Fruit fly (Drosophila melanogaster): Measurements from ENCODE around the gene CG13005.

The CG13005 gene

DNA sequence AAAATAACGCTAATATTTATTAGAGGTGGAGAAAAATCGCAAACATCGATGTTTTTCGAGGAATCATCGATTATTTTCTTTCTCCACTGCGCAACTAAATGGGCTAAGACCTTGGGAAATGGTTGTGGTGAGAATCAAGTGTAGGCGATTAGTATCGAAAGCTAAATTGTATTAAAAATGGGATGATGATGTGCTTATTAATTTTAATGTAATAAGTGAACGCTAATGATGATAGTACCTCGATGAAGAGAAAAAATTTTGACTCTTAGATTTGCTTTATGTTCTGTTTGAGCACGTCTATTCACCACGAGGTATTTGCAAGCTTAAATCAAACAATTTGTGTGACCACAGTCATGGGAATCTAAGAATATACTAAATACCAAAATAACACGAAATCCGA, at the start of gene CG13005, which contains the start of gene Rai1:
TSS of gene CG13005 (plus strand) at position 352 of the 400 bp plus-strand sequence.
TSS of gene Rai1 (minus strand) at position 46 of the 400 bp plus-strand sequence.
- peak; percentile 46 for TF ChIP-seq CG17801 (GFP tag; optimal IDR thresholded peaks at IDR 0.05; ENCODE audit: partially characterized antibody)

DNA sequence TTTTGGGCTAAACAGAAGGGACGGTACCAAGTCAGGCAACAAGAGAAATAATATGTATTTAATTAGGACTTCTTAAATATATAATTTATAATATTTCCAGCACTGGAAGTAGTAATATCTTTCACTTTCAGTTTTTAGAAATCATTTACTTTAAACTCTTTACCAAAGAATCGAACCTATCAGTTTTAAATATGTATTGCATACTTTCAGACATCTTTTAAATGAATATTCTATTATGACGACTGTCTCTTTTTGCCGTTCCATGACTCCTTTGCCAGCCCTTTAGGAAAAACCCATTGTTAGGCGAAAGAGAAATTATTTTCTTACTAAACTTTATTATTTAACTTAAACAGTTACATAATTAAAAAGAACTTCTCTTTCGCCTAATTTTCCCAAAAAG, 45.8 kb upstream of the CG13005 start:
- no peak for TF ChIP-seq CG17801 (GFP tag; optimal IDR thresholded peaks at IDR 0.05; ENCODE audit: partially characterized antibody)

DNA sequence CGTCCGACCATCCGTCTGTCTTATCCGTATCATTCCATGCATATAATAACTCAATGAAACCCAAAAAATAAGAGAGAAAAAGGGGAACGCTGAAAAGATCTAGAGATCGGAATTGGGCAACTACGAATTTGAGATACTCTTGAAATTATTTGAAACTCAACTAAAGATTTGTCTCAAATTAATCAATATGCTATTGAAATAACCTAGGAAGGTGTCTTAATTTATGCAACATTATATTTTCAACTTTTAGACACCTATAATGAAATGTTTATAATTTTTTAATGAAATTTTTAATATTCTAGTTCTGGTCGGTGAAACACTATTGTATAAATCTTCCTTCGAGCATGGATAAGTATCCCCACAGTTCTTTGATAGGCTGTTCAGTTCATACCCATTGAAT, 42.9 kb upstream of the CG13005 start:
- no peak for TF ChIP-seq CG17801 (GFP tag; optimal IDR thresholded peaks at IDR 0.05; ENCODE audit: partially characterized antibody)

DNA sequence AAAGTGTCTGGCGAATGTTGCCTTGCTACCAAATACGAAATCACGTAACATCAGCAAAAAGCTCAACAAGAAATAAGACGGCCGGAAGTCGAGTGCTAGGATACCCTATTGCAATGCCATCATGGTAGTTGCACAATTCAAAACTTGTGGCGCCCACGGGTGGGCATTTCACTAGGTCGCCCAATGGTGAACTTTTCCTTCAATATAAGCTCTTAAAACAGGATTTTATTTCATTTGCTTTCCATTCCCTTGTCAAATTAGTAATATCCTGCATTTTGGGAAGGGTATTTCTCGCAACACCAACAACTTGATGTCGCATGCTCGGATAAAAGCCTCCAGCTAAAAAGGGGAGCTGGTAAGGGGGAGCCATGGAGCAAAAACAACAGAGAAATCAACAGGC, 41.9 kb upstream of the CG13005 start:
- no peak for TF ChIP-seq CG17801 (GFP tag; optimal IDR thresholded peaks at IDR 0.05; ENCODE audit: partially characterized antibody)

DNA sequence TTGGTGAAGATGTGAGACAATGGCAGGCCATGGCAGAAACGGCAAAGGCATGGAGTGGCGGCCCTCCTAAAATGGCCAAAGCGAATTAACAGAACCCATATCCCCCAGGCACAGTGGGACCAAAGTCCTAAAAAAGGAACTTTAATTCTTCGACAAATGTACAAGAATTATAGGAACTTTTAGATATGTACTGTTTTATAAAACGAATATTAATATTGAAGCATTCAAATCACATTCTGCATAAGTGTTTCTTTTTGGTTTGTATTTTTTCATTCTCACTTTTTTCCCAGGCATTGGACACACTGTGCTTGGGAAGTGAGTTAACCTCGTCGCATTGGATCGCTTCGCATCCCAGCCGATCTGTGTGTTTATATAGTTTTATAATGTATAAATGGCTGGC, 38.5 kb upstream of the CG13005 start:
- TF ChIP-seq CG17801 (GFP tag; optimal IDR thresholded peaks at IDR 0.05; ENCODE audit: partially characterized antibody): no peak

DNA sequence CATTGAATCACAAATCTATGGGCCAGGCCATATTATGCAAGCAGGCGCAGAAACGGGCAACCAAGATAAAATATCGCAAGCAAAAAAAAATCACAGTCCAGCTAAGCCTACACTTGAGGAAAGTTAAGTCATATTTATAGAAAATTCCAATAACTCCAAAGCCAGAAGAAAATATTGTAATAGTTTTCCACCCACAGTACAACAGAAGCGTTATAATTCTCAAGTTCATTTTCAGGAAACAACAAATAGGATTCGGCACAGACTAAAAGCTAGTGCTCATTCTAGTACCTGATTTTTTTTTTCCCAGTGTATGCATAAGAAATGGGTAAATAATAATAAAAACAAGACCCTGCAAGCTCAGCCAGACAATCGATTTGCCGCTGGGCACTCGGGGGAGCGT, 37.6 kb upstream of the CG13005 start:
- TF ChIP-seq CG17801 (GFP tag; optimal IDR thresholded peaks at IDR 0.05; ENCODE audit: partially characterized antibody): no peak

DNA sequence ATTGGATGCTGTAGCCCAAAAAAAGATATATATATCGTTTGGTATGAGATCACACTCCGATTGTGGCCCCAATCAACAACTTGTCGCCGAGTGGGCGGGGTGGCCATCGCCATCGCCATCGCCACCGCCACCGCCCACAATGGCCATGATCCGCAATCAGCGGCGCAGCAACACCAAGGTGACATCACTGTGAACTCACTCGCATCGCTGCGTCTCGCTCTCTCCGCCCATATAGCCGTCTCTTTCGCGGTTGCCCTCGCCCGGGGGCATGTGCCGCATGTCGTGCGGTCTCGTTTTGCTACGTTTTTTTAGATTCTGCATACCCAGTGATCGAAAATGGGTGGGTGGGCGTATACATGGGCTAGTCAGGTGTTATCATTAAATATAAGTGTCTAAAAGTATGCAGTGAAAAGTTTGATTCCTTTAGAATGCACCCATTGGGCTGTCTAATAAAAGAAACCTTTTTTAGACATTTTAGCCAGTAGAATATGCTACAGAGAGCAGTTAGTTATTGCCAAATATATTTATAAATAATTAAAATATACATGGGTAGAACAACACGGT, 36.5 kb upstream of the CG13005 start:
- no peak for TF ChIP-seq CG17801 (GFP tag; optimal IDR thresholded peaks at IDR 0.05; ENCODE audit: partially characterized antibody)

DNA sequence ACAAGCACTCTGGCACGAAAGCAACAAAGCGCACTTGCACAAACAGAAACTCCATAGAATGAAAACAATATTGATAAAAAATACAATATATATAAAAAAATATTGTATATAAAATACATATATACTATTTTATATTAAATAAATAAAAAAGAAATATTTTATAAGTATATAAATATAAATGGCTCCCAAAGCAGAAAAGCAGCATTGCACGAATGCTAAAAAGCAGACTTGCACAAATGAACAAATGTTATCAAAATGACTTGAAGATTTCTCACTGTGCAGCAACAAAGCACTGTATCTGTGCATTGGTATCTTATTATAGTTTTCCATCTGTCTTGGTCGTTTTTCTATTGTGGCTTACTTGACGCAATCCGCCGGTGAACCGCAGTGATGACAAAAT, 34.7 kb upstream of the CG13005 start:
- TF ChIP-seq CG17801 (GFP tag; optimal IDR thresholded peaks at IDR 0.05; ENCODE audit: partially characterized antibody): no peak

DNA sequence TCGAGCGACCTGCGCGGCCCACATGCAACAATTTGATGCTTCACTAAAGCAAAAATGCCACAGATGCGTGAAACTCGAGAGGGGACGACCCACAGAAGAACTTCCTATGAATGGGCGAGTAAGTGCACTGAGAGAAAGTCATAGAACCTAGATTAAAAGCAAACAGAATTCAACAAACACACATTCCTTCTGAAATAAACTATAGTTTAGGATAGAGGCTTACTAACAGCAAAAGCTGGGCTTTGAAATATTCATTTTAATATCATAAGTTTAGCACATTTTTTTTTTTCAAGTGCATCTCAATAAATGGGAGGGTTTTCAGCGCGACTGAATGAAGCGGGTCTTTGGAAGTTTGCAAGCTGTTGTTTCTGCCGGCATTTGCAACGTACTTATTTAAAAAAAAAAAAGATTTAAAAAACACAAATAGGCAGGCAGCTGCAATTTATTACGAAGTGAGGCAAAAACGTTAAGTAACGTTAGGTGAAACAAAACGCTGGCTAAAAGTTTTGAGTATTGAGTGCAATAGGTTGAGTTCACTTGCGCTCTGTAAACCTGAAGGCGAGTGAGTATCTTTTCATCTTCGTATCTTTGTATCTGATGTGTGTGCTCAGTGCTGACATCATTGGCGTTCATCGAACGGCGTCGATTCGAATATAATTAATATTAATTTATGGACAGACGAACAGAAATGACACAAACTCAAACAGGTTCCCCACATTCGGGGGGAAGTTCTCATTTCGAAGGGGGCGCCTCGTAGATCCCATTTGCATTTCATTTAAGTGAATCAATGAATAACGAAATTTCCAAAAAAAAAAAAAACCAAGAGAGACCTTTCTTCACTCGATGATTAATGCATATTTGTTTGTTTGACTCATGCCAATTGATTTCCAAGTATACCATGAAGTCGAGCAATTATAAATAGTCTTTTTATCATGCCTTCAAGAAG, 30.3 kb upstream of the CG13005 start:
- TF ChIP-seq CG17801 (GFP tag; optimal IDR thresholded peaks at IDR 0.05; ENCODE audit: partially characterized antibody): no peak

DNA sequence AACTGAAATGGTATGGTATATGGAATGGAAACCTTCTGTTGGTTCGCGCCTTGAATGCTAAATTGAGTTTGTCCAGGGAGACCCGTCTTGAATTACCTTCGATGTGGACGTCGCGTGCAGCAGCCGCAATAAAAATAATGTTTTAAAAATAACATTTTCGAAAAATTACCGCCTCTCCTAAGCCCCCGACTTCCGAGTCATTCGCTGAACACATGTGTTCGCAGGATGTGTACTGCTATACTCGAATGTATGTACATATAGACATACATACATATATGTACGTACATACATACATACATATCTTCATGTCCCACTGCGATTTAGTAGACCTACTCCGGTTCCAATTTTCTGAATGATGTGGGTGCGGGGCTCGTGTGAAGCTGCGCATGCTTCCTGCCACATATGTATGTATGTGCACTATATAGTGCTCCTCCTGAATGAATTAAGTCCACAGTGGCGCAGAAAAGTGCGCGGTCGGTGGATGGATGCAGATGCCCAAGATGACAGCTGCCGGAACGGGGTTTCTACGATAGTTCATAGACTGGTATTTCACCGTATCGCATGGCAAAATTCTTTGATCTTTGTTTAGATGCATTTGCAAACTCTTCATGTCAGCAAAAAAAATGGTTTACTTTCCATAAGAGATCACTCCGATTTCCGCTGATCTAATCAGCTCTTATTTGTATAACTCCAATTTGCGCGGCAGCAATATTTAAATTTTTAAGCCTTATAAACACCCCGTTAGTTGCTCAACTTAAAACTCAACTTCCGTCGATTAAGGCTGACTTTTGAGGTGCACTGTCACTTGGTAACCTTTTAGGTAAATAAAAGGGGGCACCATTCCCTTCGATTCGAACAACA, 29.0 kb upstream of the CG13005 start:
- no peak for TF ChIP-seq CG17801 (GFP tag; optimal IDR thresholded peaks at IDR 0.05; ENCODE audit: partially characterized antibody)

DNA sequence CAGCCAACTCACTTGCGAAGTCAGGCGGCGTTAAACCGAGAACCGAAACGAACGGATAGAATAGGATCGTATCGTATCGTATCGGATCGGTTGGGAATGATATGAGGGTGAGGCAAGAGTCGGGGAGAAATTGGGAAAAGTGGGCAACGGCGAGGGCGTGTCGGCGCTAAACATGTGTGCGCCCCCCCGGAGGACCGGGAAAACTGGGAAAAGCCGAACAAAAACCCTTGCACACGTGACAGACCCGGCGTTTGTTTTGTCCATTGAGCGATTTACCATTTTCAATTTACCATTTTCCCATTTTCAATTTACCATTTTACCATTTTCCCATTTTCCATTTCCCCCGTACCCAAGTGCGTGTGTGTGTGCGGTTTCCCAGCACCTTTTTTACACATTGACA, 28.4 kb upstream of the CG13005 start:
- no peak for TF ChIP-seq CG17801 (GFP tag; optimal IDR thresholded peaks at IDR 0.05; ENCODE audit: partially characterized antibody)

DNA sequence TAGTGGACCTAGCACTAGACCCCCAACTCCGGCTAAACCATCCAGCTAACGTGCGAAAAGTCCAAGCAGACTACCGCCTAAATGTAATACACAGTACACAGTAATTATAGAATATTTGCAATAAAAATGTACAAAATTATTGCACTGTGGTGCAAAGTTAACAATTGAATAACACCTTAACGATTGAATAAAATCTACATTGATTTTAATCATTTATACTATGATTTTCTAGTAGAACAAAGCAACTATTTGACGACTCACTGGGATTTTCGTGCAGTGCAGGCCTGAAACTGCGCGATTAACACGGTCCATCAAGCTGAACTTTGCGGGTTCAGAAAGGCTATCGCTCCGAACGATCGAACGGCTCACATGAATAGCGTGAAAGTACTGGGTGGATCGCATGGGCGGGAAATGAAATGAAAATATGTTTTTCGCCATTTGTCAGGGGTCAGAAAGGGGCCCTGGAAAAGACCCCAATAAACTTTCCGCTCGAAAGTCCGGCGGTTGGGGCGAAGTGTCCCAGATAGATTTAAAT, 25.2 kb upstream of the CG13005 start:
- no peak for TF ChIP-seq CG17801 (GFP tag; optimal IDR thresholded peaks at IDR 0.05; ENCODE audit: partially characterized antibody)

DNA sequence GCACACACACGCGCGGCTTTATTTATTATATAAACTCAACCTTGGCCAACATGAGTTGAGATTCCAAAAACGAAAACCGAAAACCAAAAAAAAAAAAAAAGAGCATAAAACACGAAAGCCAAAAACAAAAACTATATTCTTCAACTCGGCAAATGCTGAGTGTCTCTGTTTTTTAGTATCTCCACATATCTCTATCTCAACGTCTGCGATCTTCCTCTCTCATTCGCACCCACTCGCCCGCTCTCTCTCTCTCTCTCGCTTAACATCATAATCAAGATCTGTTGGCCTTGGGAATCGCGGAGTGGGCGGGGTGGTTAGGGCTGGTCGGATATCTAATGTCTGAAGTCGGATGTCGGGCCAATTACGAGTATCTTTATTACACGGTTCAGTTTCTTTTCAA, 23.2 kb upstream of the CG13005 start:
- peak; percentile 75 for TF ChIP-seq CG17801 (GFP tag; optimal IDR thresholded peaks at IDR 0.05; ENCODE audit: partially characterized antibody)

DNA sequence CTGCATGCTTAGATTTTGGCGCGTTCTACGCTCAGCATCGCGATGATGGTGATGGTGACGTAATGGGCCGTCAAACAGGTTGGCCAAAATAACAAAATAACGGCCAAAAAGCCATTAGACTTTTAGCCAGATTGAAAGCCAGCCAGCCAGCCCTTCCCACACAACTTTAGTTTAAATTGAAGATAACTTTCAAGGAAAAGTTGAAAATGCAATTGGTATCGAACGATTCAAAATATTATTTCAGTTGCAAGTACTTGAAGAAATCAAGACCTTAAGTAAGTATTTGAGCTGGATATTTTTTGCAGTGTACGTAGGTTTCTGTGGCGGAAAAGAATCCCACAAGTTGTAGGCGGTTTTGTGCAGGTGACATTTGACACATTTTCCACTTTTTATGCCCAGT, 22.4 kb upstream of the CG13005 start:
- no peak for TF ChIP-seq CG17801 (GFP tag; optimal IDR thresholded peaks at IDR 0.05; ENCODE audit: partially characterized antibody)

All from ovary, adult (tissue).